Worm (Caenorhabditis elegans) whole organism, early embryonic: ENCODE results near the gene tre-3.
A peak's percentile ranks its signal among the peaks of the same experiment; 100 is the strongest.

Source experiments
- B0310.2 ChIP-seq: sonication (generic microtip); optimal IDR thresholded peaks from 2 replicates; lab custom pipeline; 2016; ENCODE audit warnings: mild to moderate bottlenecking, missing genetic modification characterization, missing compliant biosample characterization
- F13C5.2 ChIP-seq: sonication (generic microtip); optimal IDR thresholded peaks from 2 replicates; lab custom pipeline; 2017; ENCODE audit warnings: mild to moderate bottlenecking, missing genetic modification characterization, inconsistent platforms, missing compliant biosample characterization
- aly-1 ChIP-seq: sonication (generic microtip); optimal IDR thresholded peaks from 2 replicates; lab custom pipeline; 2016; ENCODE audit warnings: missing genetic modification characterization, missing compliant biosample characterization
- ama-1 ChIP-seq: fragments of 150-350 bp; optimal IDR thresholded peaks from 2 replicates; lab custom pipeline; 2014
- ceh-13 ChIP-seq: fragments of 200-800 bp; sonication (Bioruptor generic); optimal IDR thresholded peaks from 2 replicates; lab custom pipeline; 2018; ENCODE audit warnings: mild to moderate bottlenecking, missing genetic modification characterization, missing compliant biosample characterization
- ceh-36 ChIP-seq: sonication (generic microtip); optimal IDR thresholded peaks from 2 replicates; lab custom pipeline; 2016; ENCODE audit warnings: missing genetic modification characterization, inconsistent platforms, missing compliant biosample characterization
- ets-7 ChIP-seq: sonication (generic microtip); optimal IDR thresholded peaks from 2 replicates; lab custom pipeline; 2016; ENCODE audit warnings: missing genotype, missing genetic modification characterization, missing compliant biosample characterization
- flt-1 ChIP-seq: fragments of 200-800 bp; sonication (Bioruptor generic); IDR thresholded peaks from 2 replicates; pipeline ENCODE4 v1.3.6; 2022; ENCODE audit warnings: missing genetic modification characterization, missing compliant biosample characterization
- hmbx-1 ChIP-seq: sonication (generic microtip); optimal IDR thresholded peaks from 2 replicates; lab custom pipeline; 2016; ENCODE audit warnings: mild to moderate bottlenecking, missing genetic modification characterization, missing compliant biosample characterization
- hmg-4 ChIP-seq: fragments of 200-800 bp; sonication (Bioruptor generic); optimal IDR thresholded peaks from 2 replicates; lab custom pipeline; 2018; ENCODE audit warnings: mild to moderate bottlenecking, missing genetic modification characterization, missing compliant biosample characterization
- hnd-1 ChIP-seq: sonication (generic microtip); optimal IDR thresholded peaks from 2 replicates; lab custom pipeline; 2016; ENCODE audit warnings: missing genetic modification characterization, missing compliant biosample characterization
- pes-1 ChIP-seq: fragments of 200-800 bp; sonication (Bioruptor generic); IDR thresholded peaks from 2 replicates; pipeline ENCODE4 v1.3.6; 2022; ENCODE audit warnings: missing genetic modification reagents, missing genetic modification characterization, missing compliant biosample characterization
- scrt-1 ChIP-seq: fragments of 200-800 bp; sonication (Bioruptor generic); IDR thresholded peaks from 2 replicates; pipeline ENCODE4 v1.3.6; 2022; ENCODE audit warnings: missing genetic modification characterization, missing compliant biosample characterization
- sea-1 ChIP-seq: fragments of 200-800 bp; sonication (Bioruptor generic); conservative IDR thresholded peaks from 2 replicates; pipeline ENCODE4 v1.3.6; 2022; ENCODE audit warnings: missing genetic modification characterization, missing compliant biosample characterization
- tbx-11 ChIP-seq: fragments of 200-800 bp; sonication (Bioruptor generic); IDR thresholded peaks from 2 replicates; pipeline ENCODE4 v1.3.6; 2022; ENCODE audit warnings: missing genetic modification characterization, missing compliant biosample characterization
- tbx-37 ChIP-seq: fragments of 200-800 bp; sonication (Bioruptor generic); conservative IDR thresholded peaks from 2 replicates; pipeline ENCODE4 v1.3.6; 2022; ENCODE audit warnings: missing genetic modification reagents, missing genetic modification characterization, missing compliant biosample characterization
- tra-4 ChIP-seq: sonication (generic microtip); optimal IDR thresholded peaks from 2 replicates; lab custom pipeline; 2017; ENCODE audit warnings: missing genetic modification characterization, missing compliant biosample characterization

The tre-3 gene

DNA sequence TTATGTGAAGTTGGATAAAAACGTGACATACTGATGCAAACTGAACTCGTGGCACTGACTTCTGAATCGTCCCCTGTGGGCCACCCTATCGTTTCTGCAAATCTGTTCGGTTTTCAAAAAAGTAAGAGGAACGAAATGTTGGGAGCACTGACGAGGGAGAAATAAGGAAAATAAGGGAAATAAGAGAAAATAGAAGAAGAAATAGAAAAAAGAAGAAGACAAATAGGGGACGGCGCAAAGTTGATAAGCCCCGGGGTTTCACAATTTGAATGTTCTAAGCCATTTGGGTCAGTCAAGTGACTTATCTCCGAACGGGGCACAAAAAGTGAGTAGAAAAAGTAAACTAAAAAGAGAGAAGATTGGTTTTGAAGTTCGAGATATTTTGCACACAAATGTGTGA is 20.1 kb downstream of the tre-3 start, which contains the start of gene W05E10.5:
Gene W05E10.5 (minus strand): TSS at position 101 of the 400 bp plus-strand sequence.
- no peak for TF ChIP-seq ceh-13 (GFP tag; lab: Kevin White, UChicago)
- TF ChIP-seq B0310.2, result no peak
- no peak for TF ChIP-seq scrt-1 (GFP tag; lab: Robert Waterston, UW)
- TF ChIP-seq ets-7 (tag; lab: Kevin White, UChicago), result no peak
- no peak for TF ChIP-seq tbx-37 (GFP tag; lab: Robert Waterston, UW)
- TF ChIP-seq hmbx-1 (tag; lab: Kevin White, UChicago), result no peak
- TF ChIP-seq F13C5.2 (tag; lab: Kevin White, UChicago), result no peak
- TF ChIP-seq pes-1 (GFP tag; lab: Robert Waterston, UW), result no peak
- no peak for TF ChIP-seq tbx-11 (GFP tag; lab: Robert Waterston, UW)
- TF ChIP-seq ama-1 (lab: Kevin White, UChicago), result no peak
- TF ChIP-seq sea-1, result no peak
- no peak for TF ChIP-seq flt-1 (GFP tag; lab: Robert Waterston, UW)
- no peak for TF ChIP-seq aly-1 (tag; lab: Kevin White, UChicago)
- TF ChIP-seq tra-4 (tag; lab: Kevin White, UChicago), result no peak
- no peak for TF ChIP-seq ceh-36 (tag; lab: Kevin White, UChicago)
- no peak for TF ChIP-seq hnd-1 (tag; lab: Kevin White, UChicago)
- no peak for TF ChIP-seq hmg-4 (GFP tag; lab: Kevin White, UChicago)

DNA sequence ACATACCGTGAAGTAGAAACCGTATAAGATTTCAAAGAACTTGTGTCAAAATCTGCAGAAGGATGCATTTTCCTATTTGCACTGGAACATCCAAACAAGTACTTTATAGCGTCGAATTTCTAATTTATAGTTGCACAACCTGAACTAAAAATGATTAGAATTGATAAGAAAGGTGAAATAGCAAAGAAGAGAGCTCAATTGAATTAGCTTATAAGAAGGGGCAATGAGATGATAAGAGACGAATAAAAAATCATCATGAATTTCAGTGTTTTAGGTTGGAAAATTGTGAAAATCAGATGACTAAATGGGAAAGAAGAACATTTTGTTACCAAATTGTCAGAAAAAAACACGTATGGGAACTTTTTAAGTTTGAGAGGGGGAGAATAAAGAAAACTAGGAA is 24.1 kb downstream of the tre-3 start, which contains the start of gene W05E10.1:
Gene W05E10.1 (minus strand): TSS at position 139 of the 400 bp plus-strand sequence.
- TF ChIP-seq ceh-13 (GFP tag; lab: Kevin White, UChicago), result no peak
- TF ChIP-seq B0310.2, result no peak
- TF ChIP-seq flt-1 (GFP tag; lab: Robert Waterston, UW), result no peak
- no peak for TF ChIP-seq hmg-4 (GFP tag; lab: Kevin White, UChicago)
- TF ChIP-seq pes-1 (GFP tag; lab: Robert Waterston, UW), result no peak

DNA sequence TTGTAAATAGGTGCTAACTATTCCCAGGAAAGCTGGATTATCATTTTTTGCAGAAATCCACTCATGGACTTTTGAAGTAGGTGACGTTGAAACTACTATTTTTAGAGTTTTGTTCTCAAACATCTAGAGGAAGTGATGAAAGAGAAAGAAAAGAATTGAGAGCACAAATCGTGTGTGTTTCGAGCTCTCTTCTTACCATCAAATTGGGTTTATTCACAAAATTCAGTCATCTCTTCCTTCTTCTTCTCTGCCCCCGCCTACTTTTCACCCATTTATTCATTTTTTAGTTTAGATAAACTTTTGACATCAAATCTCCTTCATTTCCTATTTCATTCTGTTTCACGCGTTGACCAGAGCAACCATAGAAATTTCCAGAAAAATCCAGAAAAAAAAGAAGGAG is 28.8 kb downstream of the tre-3 start, which contains the start of gene W05E10.2:
Gene W05E10.2 (plus strand): TSS at position 301 of the 400 bp plus-strand sequence.
- TF ChIP-seq ama-1 (lab: Kevin White, UChicago), result no peak
- TF ChIP-seq scrt-1 (GFP tag; lab: Robert Waterston, UW), result no peak
- TF ChIP-seq aly-1 (tag; lab: Kevin White, UChicago), result no peak
- TF ChIP-seq hmbx-1 (tag; lab: Kevin White, UChicago), result no peak
- no peak for TF ChIP-seq hnd-1 (tag; lab: Kevin White, UChicago)
- no peak for TF ChIP-seq tbx-37 (GFP tag; lab: Robert Waterston, UW)
- no peak for TF ChIP-seq tbx-11 (GFP tag; lab: Robert Waterston, UW)
- TF ChIP-seq ceh-13 (GFP tag; lab: Kevin White, UChicago), result no peak
- TF ChIP-seq ceh-36 (tag; lab: Kevin White, UChicago), result no peak
- TF ChIP-seq B0310.2, result no peak
- no peak for TF ChIP-seq tra-4 (tag; lab: Kevin White, UChicago)
- TF ChIP-seq ets-7 (tag; lab: Kevin White, UChicago), result no peak
- TF ChIP-seq hmg-4 (GFP tag; lab: Kevin White, UChicago), result no peak
- TF ChIP-seq F13C5.2 (tag; lab: Kevin White, UChicago), result no peak

DNA sequence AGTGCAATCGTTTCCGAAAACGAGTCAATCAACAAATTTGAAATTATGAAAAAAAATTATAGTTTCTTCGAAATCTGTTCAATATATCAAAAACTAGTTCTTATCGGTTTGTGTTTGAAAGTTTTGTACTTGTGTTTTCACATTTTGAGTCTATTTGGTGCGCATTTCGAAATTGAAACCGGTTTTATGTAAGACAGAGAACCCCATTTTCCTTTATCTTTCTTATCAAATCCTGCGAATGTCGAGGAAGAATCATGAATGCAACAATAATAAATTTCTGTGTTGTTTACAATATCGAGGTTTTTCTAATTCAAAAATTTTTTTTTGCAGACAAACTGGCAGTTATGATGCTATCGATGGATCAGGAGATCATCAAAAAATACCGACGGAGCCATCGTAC is 32.8 kb downstream of the tre-3 start:
- TF ChIP-seq sea-1 (no peak), aly-1 (tag; lab: Kevin White, UChicago) (no peak), ceh-36 (tag; lab: Kevin White, UChicago) (no peak), tbx-37 (GFP tag; lab: Robert Waterston, UW) (no peak), ets-7 (tag; lab: Kevin White, UChicago) (no peak)

DNA sequence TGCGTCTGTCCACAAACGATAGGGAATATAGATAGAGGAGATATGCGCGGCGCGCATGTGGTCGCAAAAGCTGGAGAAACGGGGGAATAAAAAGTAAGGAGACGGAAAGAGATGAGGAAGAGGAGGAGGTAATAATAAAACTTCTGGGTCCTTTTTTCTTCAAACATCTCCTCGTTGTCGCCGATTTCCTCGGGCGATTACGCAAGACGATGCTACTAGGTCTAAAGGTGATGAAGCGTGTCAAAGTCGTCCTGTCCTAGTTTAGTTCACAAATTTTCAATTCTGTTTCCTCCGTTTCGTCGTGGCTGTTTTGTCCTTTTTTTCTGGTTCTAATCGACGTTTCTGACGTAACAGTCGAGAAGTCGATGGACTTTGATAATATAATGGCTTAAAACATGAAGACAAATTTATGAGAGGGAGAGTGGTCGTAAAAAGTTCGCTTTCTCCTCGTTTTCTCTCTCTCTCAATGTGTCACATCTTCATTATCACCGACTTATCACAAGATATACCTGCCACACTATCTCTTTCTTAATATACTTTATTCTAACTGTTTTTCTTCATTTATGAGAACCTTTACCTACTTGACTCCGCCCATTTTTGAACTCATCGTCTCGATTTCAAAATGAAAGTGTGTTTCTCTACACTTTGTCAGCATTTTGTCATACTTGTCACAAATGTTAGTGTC is 35.0 kb downstream of the tre-3 start:
- TF ChIP-seq scrt-1 (GFP tag; lab: Robert Waterston, UW), result 0 out of 2 replicates have a peak, but pooled peaks have one; percentile 44
- TF ChIP-seq tbx-11 (GFP tag; lab: Robert Waterston, UW), result no peak

DNA sequence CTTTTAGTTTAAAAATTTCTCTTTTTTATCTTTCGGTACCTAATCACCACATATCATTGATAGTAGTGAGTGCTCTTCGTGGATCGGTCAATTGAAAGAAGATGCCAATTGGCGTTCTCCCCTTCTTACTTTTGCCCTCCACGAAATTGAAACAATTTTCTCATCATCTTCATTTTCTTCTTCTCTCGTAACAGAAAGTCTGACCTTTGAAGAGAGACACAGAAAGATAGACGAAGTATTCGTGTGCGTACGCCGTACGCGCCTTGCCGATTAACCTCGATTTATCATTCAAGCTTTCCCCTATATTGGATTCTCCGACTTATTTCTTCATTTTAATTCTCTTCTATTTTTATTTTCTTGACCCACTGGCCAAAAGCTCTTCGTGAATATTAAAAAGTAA is 38.2 kb downstream of the tre-3 start:
- TF ChIP-seq tra-4 (tag; lab: Kevin White, UChicago) (no peak), pes-1 (GFP tag; lab: Robert Waterston, UW) (no peak), flt-1 (GFP tag; lab: Robert Waterston, UW) (no peak), ets-7 (tag; lab: Kevin White, UChicago) (no peak), sea-1 (no peak), tbx-37 (GFP tag; lab: Robert Waterston, UW) (no peak), hmbx-1 (tag; lab: Kevin White, UChicago) (no peak), B0310.2 (no peak), aly-1 (tag; lab: Kevin White, UChicago) (no peak), hnd-1 (tag; lab: Kevin White, UChicago) (no peak), ceh-36 (tag; lab: Kevin White, UChicago) (no peak), hmg-4 (GFP tag; lab: Kevin White, UChicago) (no peak), ama-1 (lab: Kevin White, UChicago) (no peak), scrt-1 (GFP tag; lab: Robert Waterston, UW) (no peak)

DNA sequence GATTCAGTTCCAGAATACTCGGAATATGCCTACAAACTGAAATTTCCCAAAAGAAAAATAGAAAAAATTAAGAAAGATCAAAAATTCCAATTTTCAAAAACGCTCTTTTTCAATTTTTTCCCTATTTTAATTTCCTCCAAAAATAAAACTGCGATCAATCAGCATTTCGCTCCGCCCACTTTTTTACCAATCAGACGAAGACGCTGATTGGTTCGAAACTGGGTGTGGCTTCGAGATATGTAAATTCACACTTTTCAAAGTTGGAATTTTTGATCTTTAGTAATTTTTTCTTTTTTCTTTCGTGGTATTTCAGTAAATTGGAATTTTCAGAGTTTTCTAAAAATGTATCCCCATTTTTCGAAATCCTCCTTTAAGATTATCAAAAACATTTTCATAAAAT is 38.7 kb downstream of the tre-3 start:
- TF ChIP-seq ceh-13 (GFP tag; lab: Kevin White, UChicago) (no peak), aly-1 (tag; lab: Kevin White, UChicago) (no peak), ceh-36 (tag; lab: Kevin White, UChicago) (no peak), tbx-11 (GFP tag; lab: Robert Waterston, UW) (no peak), hmbx-1 (tag; lab: Kevin White, UChicago) (no peak), hnd-1 (tag; lab: Kevin White, UChicago) (no peak), tra-4 (tag; lab: Kevin White, UChicago) (no peak), scrt-1 (GFP tag; lab: Robert Waterston, UW) (no peak), pes-1 (GFP tag; lab: Robert Waterston, UW) (no peak), hmg-4 (GFP tag; lab: Kevin White, UChicago) (no peak), F13C5.2 (tag; lab: Kevin White, UChicago) (no peak), ets-7 (tag; lab: Kevin White, UChicago) (no peak), tbx-37 (GFP tag; lab: Robert Waterston, UW) (no peak), B0310.2 (no peak), ama-1 (lab: Kevin White, UChicago) (no peak), flt-1 (GFP tag; lab: Robert Waterston, UW) (no peak), sea-1 (no peak)
